Worm (Caenorhabditis elegans): ENCODE results near the gene kin-26.

Gene kin-26

DNA sequence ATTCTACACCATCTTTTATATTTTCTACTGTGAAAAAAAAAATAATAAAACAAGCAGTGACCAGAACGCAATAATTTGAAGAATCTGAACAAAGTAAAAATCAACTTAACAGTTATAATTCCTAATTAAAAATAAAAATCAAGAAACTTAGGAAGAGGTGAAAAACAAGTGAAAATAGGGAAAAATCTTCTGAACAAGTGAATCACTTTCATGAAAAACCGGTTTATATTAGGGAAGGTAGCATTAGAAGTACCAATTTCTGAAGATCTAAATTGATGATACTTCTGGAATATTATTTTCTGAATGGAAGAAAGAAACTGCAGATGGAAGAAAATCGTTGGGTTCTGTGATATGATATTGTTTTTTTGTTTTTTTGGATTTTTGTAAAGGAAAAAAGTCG lies 41.2 kb downstream of the kin-26 start:
- TF ChIP-seq mdl-1 (tag; optimal IDR thresholded peaks at IDR 0.05), result no peak
- no peak for TF ChIP-seq elt-2 (tag; optimal IDR thresholded peaks at IDR 0.05)
- no peak for TF ChIP-seq nhr-25 (tag; optimal IDR thresholded peaks at IDR 0.05)
- no peak for TF ChIP-seq jun-1 (tag; optimal IDR thresholded peaks at IDR 0.05)
- TF ChIP-seq ceh-9 (tag; optimal IDR thresholded peaks at IDR 0.05), result no peak
- no peak for TF ChIP-seq ZK546.5 (tag; optimal IDR thresholded peaks at IDR 0.05)
- TF ChIP-seq unc-39 (tag; optimal IDR thresholded peaks at IDR 0.05), result no peak
- no peak for TF ChIP-seq lin-39 (tag; optimal IDR thresholded peaks at IDR 0.05)
- no peak for TF ChIP-seq aly-2 (tag; optimal IDR thresholded peaks at IDR 0.05)

DNA sequence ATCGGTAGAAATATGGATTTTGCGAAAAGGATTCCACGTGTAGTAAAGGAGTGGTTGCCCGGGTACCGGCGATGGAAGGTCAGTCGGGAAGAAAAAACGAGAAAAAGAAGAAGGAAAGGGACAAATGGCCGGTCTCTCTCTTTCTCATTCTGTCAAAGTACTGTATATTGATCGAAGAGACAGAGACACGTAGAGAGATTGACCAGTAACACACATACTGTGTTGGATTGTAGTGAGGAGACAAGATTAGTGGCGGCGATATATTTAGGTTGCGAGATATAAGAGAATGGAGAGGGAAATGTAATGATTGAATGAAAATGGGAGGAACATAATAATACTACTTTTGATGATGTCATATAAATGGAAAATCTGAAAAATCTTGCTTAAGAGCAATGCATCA lies 41.7 kb downstream of the kin-26 start:
- TF ChIP-seq hmg-11 (tag; optimal IDR thresholded peaks at IDR 0.05), result peak; percentile 27
- peak; percentile 60 for TF ChIP-seq ceh-28 (tag; optimal IDR thresholded peaks at IDR 0.05)
- TF ChIP-seq ceh-9 (tag; optimal IDR thresholded peaks at IDR 0.05), result no peak
- no peak for TF ChIP-seq unc-39 (tag; optimal IDR thresholded peaks at IDR 0.05)
- TF ChIP-seq nhr-76 (tag; optimal IDR thresholded peaks at IDR 0.05), result no peak
- no peak for TF ChIP-seq sea-2 (GFP tag; optimal IDR thresholded peaks at IDR 0.05)
- TF ChIP-seq nfya-1 (tag; optimal IDR thresholded peaks at IDR 0.05; ENCODE audit: insufficient read depth), result peak; percentile 19
- TF ChIP-seq fos-1 (tag; optimal IDR thresholded peaks at IDR 0.05), result no peak
- peak; percentile 26 for TF ChIP-seq pha-4 (tag; optimal IDR thresholded peaks at IDR 0.05)
- TF ChIP-seq eor-1 (tag; optimal IDR thresholded peaks at IDR 0.05), result no peak
- TF ChIP-seq daf-12 (tag; optimal IDR thresholded peaks at IDR 0.05), result no peak
- TF ChIP-seq ceh-16 (tag; optimal IDR thresholded peaks at IDR 0.05), result no peak
- TF ChIP-seq nhr-25 (tag; optimal IDR thresholded peaks at IDR 0.05), result peak; percentile 61
- TF ChIP-seq egl-27 (tag; optimal IDR thresholded peaks at IDR 0.05), result no peak
- peak; percentile 85 for TF ChIP-seq nhr-23 (tag; optimal IDR thresholded peaks at IDR 0.05)

DNA sequence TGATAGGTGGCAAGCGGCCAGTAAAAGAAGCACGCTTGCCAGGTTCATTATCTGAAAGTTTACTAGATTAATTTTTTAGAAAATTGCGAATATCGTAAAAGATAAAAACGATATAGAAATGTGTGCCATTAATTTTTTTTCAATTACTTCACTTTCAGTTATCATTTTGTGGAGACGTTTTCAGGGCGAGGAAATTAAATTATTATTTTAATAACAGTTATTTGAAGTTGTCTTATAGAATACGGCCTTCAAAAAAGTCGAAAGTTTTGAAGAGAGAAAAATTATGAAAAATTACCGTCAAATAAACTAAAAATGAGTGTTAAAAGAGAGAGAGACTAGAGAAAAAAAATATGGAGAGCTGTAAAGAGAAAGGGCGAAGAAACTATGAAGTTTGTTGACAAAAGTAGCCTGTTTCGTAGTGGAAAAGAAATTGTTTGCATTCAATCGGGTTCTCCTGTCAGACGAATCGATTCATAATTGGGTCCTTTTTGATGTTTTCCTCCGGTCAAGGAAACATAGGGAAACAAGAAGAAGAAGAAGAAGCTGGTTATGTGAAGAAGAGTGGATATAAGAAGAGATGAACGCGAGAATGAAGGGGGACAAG lies 43.0 kb downstream of the kin-26 start, which contains the start of gene erp-44.2:
TSS of gene erp-44.2 (minus strand) at position 51 of the 604 bp plus-strand sequence.
- peak; percentile 93 for TF ChIP-seq pha-4 (tag; optimal IDR thresholded peaks at IDR 0.05)
- TF ChIP-seq nhr-23 (tag; optimal IDR thresholded peaks at IDR 0.05), result no peak

DNA sequence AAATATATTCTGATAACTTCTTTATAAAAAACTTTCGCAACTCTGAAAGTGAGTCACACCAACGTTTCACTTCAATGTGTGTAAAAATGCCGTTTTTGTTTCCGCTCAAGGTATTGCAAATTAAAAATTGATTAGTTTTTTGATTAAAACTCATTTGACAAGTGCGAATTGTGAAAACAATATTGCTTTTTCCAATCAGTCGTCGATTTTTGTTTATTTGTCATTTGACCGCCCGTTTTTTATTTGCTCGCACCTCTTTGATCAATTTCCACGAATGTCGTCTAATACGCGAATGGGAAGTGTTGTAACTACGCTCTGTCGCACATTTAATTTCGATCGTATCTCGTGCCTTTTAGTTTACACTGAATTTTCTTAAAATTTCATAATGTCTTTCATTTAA lies 47.5 kb downstream of the kin-26 start, which contains the start of gene mvb-12:
TSS of gene mvb-12 (plus strand) at position 375 of the 400 bp plus-strand sequence.
- TF ChIP-seq unc-39 (tag; optimal IDR thresholded peaks at IDR 0.05), result no peak
- peak; percentile 57 for TF ChIP-seq egl-5 (tag; optimal IDR thresholded peaks at IDR 0.05)
- TF ChIP-seq snpc-4 (tag; optimal IDR thresholded peaks at IDR 0.05), result peak; percentile 38
- peak; percentile 23 for TF ChIP-seq hmg-11 (tag; optimal IDR thresholded peaks at IDR 0.05)
- no peak for TF ChIP-seq unc-62 (GFP tag; optimal IDR thresholded peaks at IDR 0.05)
- no peak for TF ChIP-seq nhr-12 (tag; optimal IDR thresholded peaks at IDR 0.05)
- no peak for TF ChIP-seq sea-2 (GFP tag; optimal IDR thresholded peaks at IDR 0.05)
- peak; percentile 80 for TF ChIP-seq pha-4 (tag; optimal IDR thresholded peaks at IDR 0.05)
- TF ChIP-seq nhr-25 (tag; optimal IDR thresholded peaks at IDR 0.05), result no peak
- TF ChIP-seq elt-2 (tag; optimal IDR thresholded peaks at IDR 0.05), result peak; percentile 41
- TF ChIP-seq nfya-1 (tag; optimal IDR thresholded peaks at IDR 0.05; ENCODE audit: insufficient read depth), result peak; percentile 42
- peak; percentile 43 for TF ChIP-seq lin-15B (tag; optimal IDR thresholded peaks at IDR 0.05)
- no peak for TF ChIP-seq mml-1 (tag; optimal IDR thresholded peaks at IDR 0.05)
- TF ChIP-seq mdl-1 (tag; optimal IDR thresholded peaks at IDR 0.05), result no peak
- TF ChIP-seq nhr-76 (tag; optimal IDR thresholded peaks at IDR 0.05), result no peak
- no peak for TF ChIP-seq ceh-9 (tag; optimal IDR thresholded peaks at IDR 0.05)

DNA sequence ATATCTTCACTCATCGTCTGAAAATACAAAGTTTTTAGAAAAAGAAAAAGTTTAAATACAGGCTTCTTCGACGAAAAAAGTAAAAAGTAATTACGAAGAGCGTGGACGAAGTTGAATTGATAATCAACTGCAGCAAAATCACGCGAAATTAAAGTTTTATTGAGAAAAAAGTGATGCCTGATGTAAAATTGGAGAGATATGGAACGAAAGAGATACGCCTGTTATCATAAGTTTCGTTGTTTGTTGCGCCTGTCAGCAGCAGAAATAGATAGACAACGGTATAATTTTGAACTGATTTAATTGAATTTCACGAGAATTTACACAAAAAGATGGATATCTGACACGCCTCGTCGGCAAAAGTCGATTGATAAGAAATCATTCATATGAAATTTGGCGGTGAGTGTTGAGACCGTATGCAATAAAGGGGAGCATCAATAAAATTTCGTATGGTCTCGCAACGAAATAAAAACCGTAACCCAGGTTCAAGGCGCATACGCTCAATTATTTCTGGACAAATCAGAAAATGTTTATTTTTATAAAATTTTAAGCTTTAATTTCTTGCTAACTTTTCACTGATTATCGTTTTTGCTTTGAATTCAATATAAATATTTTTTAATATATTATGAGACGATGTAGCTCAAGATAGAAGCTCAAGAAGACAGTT lies 48.3 kb downstream of the kin-26 start, which contains the start of gene C06A6.4:
TSS of gene C06A6.4 (minus strand) at position 24 of the 664 bp plus-strand sequence.
- TF ChIP-seq ztf-11 (tag; optimal IDR thresholded peaks at IDR 0.05) (no peak), elt-2 (tag; optimal IDR thresholded peaks at IDR 0.05) (peak; percentile 83)

All from whole organism, L3 larva.